Worm (Caenorhabditis elegans): ENCODE measurements around the gene sru-44.

Gene sru-44

ce11 chrV:16429503-16429902 is 38.2 kb downstream of the sru-44 start, which contains the start of gene F26D2.10:
Gene F26D2.10, minus strand, starts transcription at chrV:16429603.
- TF ChIP-seq lin-26 (GFP tag; IDR thresholded peaks at IDR 0.05): no peak
- no peak for TF ChIP-seq unc-130 (GFP tag; optimal IDR thresholded peaks at IDR 0.05)
- no peak for TF ChIP-seq sptf-2 (GFP tag; optimal IDR thresholded peaks at IDR 0.05)
- no peak for TF ChIP-seq F52B5.7 (tag; optimal IDR thresholded peaks at IDR 0.05)
- no peak for TF ChIP-seq hlh-12 (tag; optimal IDR thresholded peaks at IDR 0.05)

ce11 chrV:16424428-16424827 is 43.3 kb downstream of the sru-44 start, which contains the start of gene srw-29:
Gene srw-29, minus strand, starts transcription at chrV:16424528.
- TF ChIP-seq tbx-9 (tag; optimal IDR thresholded peaks at IDR 0.05; ENCODE audit: borderline replicate concordance) (no peak), unc-62 (GFP tag; optimal IDR thresholded peaks at IDR 0.05) (no peak), ama-1 (optimal IDR thresholded peaks at IDR 0.05) (no peak), ama-1 (GFP tag; optimal IDR thresholded peaks at IDR 0.05) (no peak), snpc-1.1 (tag; optimal IDR thresholded peaks at IDR 0.05; ENCODE audit: insufficient read depth) (no peak)

ce11 chrV:16420696-16421095 is 47.0 kb downstream of the sru-44 start, which contains the start of gene srw-48:
Gene srw-48, plus strand, starts transcription at chrV:16420996.
- TF ChIP-seq C06A6.2 (GFP tag; conservative IDR thresholded peaks at IDR 0.05) (no peak), C17E4.6 (GFP tag; IDR thresholded peaks at IDR 0.05) (no peak), tbp1 (GFP tag; optimal IDR thresholded peaks at IDR 0.05) (no peak), lin-35 (GFP tag; optimal IDR thresholded peaks at IDR 0.05) (no peak), dpl-1 (GFP tag; optimal IDR thresholded peaks at IDR 0.05) (no peak), lin-26 (GFP tag; IDR thresholded peaks at IDR 0.05) (no peak), F49E8.2 (tag; optimal IDR thresholded peaks at IDR 0.05; ENCODE audit: insufficient read depth) (no peak), F22D6.2 (tag; optimal IDR thresholded peaks at IDR 0.05) (no peak), dox-1 (GFP tag; IDR thresholded peaks at IDR 0.05) (no peak), pha-4 (tag; optimal IDR thresholded peaks at IDR 0.05) (no peak), T26A5.8 (tag; optimal IDR thresholded peaks at IDR 0.05) (no peak), ZK185.1 (tag; optimal IDR thresholded peaks at IDR 0.05; ENCODE audit: poor library complexity, severe bottlenecking) (no peak), tlf-1 (GFP tag; optimal IDR thresholded peaks at IDR 0.05) (no peak), tbx-9 (tag; optimal IDR thresholded peaks at IDR 0.05; ENCODE audit: borderline replicate concordance) (no peak), hsf-1 (GFP tag; IDR thresholded peaks at IDR 0.05) (no peak), akir-1 (GFP tag; optimal IDR thresholded peaks at IDR 0.05) (no peak), let-526 (GFP tag; IDR thresholded peaks at IDR 0.05) (no peak), ceh-100 (GFP tag; IDR thresholded peaks at IDR 0.05) (no peak), athp-1 (tag; optimal IDR thresholded peaks at IDR 0.05) (no peak), him-1 (tag; optimal IDR thresholded peaks at IDR 0.05) (no peak)

- TF ChIP-seq B0035.1 (tag; optimal IDR thresholded peaks at IDR 0.05) (no peak), die-1 (tag; optimal IDR thresholded peaks at IDR 0.05) (no peak), F23B12.7 (tag; optimal IDR thresholded peaks at IDR 0.05; ENCODE audit: insufficient read depth) (no peak), aptf-3 (GFP tag; IDR thresholded peaks at IDR 0.05) (no peak), chd-7 (tag; optimal IDR thresholded peaks at IDR 0.05) (no peak), mcd-1 (GFP tag; IDR thresholded peaks at IDR 0.05) (no peak), snpc-1.1 (tag; optimal IDR thresholded peaks at IDR 0.05; ENCODE audit: insufficient read depth) (no peak), nhr-120 (GFP tag; IDR thresholded peaks at IDR 0.05) (no peak), B0019.2 (GFP tag; conservative IDR thresholded peaks at IDR 0.05) (no peak), unc-130 (GFP tag; optimal IDR thresholded peaks at IDR 0.05) (no peak), bed-2 (GFP tag; IDR thresholded peaks at IDR 0.05) (no peak), ama-1 (optimal IDR thresholded peaks at IDR 0.05) (no peak), ama-1 (GFP tag; optimal IDR thresholded peaks at IDR 0.05) (no peak), attf-5 (GFP tag; optimal IDR thresholded peaks at IDR 0.05) (no peak)
Measured at ce11 chrV:16419769-16420168, 48.0 kb downstream of the sru-44 start, which contains the start of gene F26D2.16. Gene F26D2.16, minus strand, starts transcription at chrV:16419869.

All from whole organism, young adult.